Worm (Caenorhabditis elegans) whole organism, L2 larva: ENCODE measurements around the gene F07H5.7.
A peak's percentile ranks its signal among the peaks of the same experiment; 100 is the strongest.

ENCODE experiments used
- C34F6.9 ChIP-seq: fragments of 150-350 bp; optimal IDR thresholded peaks from 2 replicates; lab custom pipeline; 2014; ENCODE audit warnings: missing biosample characterization, missing genetic modification characterization
- F13H6.1 ChIP-seq: sonication (generic microtip); optimal IDR thresholded peaks from 2 replicates; lab custom pipeline; 2016; ENCODE audit warnings: missing genetic modification characterization, missing compliant biosample characterization
- R02D3.7 ChIP-seq: fragments of 150-350 bp; optimal IDR thresholded peaks from 2 replicates; lab custom pipeline; 2014; ENCODE audit warnings: missing biosample characterization, missing genetic modification characterization
- Y55F3AM.14 ChIP-seq: fragments of 200-800 bp; sonication (Bioruptor generic); optimal IDR thresholded peaks from 2 replicates; lab custom pipeline; 2018; ENCODE audit warnings: mild to moderate bottlenecking, missing genetic modification characterization, missing compliant biosample characterization
- ZK546.5 ChIP-seq: sonication (generic microtip); optimal IDR thresholded peaks from 2 replicates; lab custom pipeline; 2017; ENCODE audit warnings: missing biosample characterization, missing genetic modification characterization
- alr-1 ChIP-seq: fragments of 150-350 bp; optimal IDR thresholded peaks from 2 replicates; lab custom pipeline; 2014; ENCODE audit warnings: missing biosample characterization, missing genetic modification characterization
- aly-2 ChIP-seq: fragments of 150-350 bp; optimal IDR thresholded peaks from 2 replicates; lab custom pipeline; 2014; ENCODE audit warnings: missing biosample characterization, missing genetic modification characterization
- blmp-1 ChIP-seq: sonication (generic microtip); optimal IDR thresholded peaks from 2 replicates; lab custom pipeline; 2017; ENCODE audit warnings: missing genetic modification characterization, mild to moderate bottlenecking, missing compliant biosample characterization, antibody characterized with exemption, moderate library complexity; ENCODE audit not compliant: insufficient read depth
- ceh-16 ChIP-seq: fragments of 150-350 bp; optimal IDR thresholded peaks from 2 replicates; lab custom pipeline; 2014; ENCODE audit warnings: missing biosample characterization, missing genetic modification characterization
- ceh-82 ChIP-seq: fragments of 150-350 bp; optimal IDR thresholded peaks from 2 replicates; lab custom pipeline; 2014; ENCODE audit warnings: missing biosample characterization, missing genetic modification characterization
- crh-2 ChIP-seq: sonication (generic microtip); optimal IDR thresholded peaks from 2 replicates; lab custom pipeline; 2017; ENCODE audit warnings: missing biosample characterization, missing genetic modification characterization
- dmd-4 ChIP-seq: sonication (generic microtip); optimal IDR thresholded peaks from 2 replicates; lab custom pipeline; 2017; ENCODE audit warnings: missing biosample characterization, missing genetic modification characterization
- egl-27 ChIP-seq: sonication (generic microtip); optimal IDR thresholded peaks from 3 replicates; lab custom pipeline; 2017; ENCODE audit warnings: missing biosample characterization, missing genetic modification reagents, missing genetic modification characterization
- elt-3 ChIP-seq: sonication (generic microtip); optimal IDR thresholded peaks from 2 replicates; lab custom pipeline; 2017; ENCODE audit warnings: missing biosample characterization, missing genetic modification characterization
- fos-1 ChIP-seq: fragments of 150-350 bp; optimal IDR thresholded peaks from 2 replicates; lab custom pipeline; 2014; ENCODE audit warnings: missing biosample characterization, missing genetic modification characterization
- lin-11 ChIP-seq: fragments of 150-350 bp; sonication (generic microtip); optimal IDR thresholded peaks from 2 replicates; lab custom pipeline; 2014; ENCODE audit warnings: missing biosample characterization, missing genetic modification characterization, inconsistent platforms, mixed read lengths
- lsy-2 ChIP-seq, 2 experiments: fragments of 150-350 bp in 1 of 2; sonication (generic microtip) in 1 of 2; optimal IDR thresholded peaks; 2 replicates each; lab custom pipeline; 2014 to 2017; ENCODE audit warnings: missing biosample characterization in 2 of 2, missing genetic modification characterization in 2 of 2
- mab-5 ChIP-seq: fragments of 150-350 bp; optimal IDR thresholded peaks from 2 replicates; lab custom pipeline; 2014; ENCODE audit warnings: missing biosample characterization, missing genetic modification characterization
- mbf-1 ChIP-seq: sonication (generic microtip); optimal IDR thresholded peaks from 2 replicates; lab custom pipeline; 2017; ENCODE audit warnings: missing biosample characterization, missing genetic modification characterization
- mdl-1 ChIP-seq, 2 experiments: fragments of 150-350 bp in 1 of 2; sonication (generic microtip) in 1 of 2; optimal IDR thresholded peaks; 2 replicates each; lab custom pipeline; 2017; ENCODE audit warnings: missing biosample characterization in 2 of 2, missing genetic modification characterization in 2 of 2
- nhr-10 ChIP-seq: sonication (generic microtip); optimal IDR thresholded peaks from 2 replicates; lab custom pipeline; 2017; ENCODE audit warnings: missing biosample characterization, missing genetic modification characterization
- nhr-11 ChIP-seq: fragments of 150-350 bp; optimal IDR thresholded peaks from 2 replicates; lab custom pipeline; 2014; ENCODE audit warnings: missing biosample characterization, missing genetic modification characterization
- nhr-12 ChIP-seq: fragments of 150-350 bp; optimal IDR thresholded peaks from 2 replicates; lab custom pipeline; 2014; ENCODE audit warnings: missing biosample characterization, missing genetic modification characterization
- nhr-129 ChIP-seq: fragments of 150-350 bp; optimal IDR thresholded peaks from 2 replicates; lab custom pipeline; 2014; ENCODE audit warnings: missing biosample characterization, missing genetic modification characterization
- nhr-23 ChIP-seq: fragments of 150-350 bp; optimal IDR thresholded peaks from 2 replicates; lab custom pipeline; 2014; ENCODE audit warnings: missing biosample characterization, missing genetic modification reagents, missing genetic modification characterization
- nhr-237 ChIP-seq: fragments of 150-350 bp; optimal IDR thresholded peaks from 2 replicates; lab custom pipeline; 2014; ENCODE audit warnings: missing biosample characterization, missing genetic modification characterization
- nhr-25 ChIP-seq: fragments of 150-350 bp; sonication (generic microtip); optimal IDR thresholded peaks from 3 replicates; lab custom pipeline; 2014; ENCODE audit warnings: missing biosample characterization, missing genetic modification characterization
- nhr-77 ChIP-seq: fragments of 150-350 bp; optimal IDR thresholded peaks from 2 replicates; lab custom pipeline; 2014; ENCODE audit warnings: missing biosample characterization, missing genetic modification characterization
- peb-1 ChIP-seq: fragments of 150-350 bp; optimal IDR thresholded peaks from 2 replicates; lab custom pipeline; 2014; ENCODE audit warnings: missing biosample characterization, missing genetic modification characterization
- sem-4 ChIP-seq: fragments of 150-350 bp; optimal IDR thresholded peaks from 2 replicates; lab custom pipeline; 2014; ENCODE audit warnings: missing biosample characterization, missing genetic modification reagents, missing genetic modification characterization
- skn-1 ChIP-seq: sonication (generic microtip); optimal IDR thresholded peaks from 2 replicates; lab custom pipeline; 2017; ENCODE audit warnings: missing biosample characterization, missing genetic modification characterization
- snpc-4 ChIP-seq: fragments of 150-350 bp; optimal IDR thresholded peaks from 2 replicates; lab custom pipeline; 2014; ENCODE audit warnings: missing biosample characterization, missing genetic modification characterization
- unc-39 ChIP-seq: fragments of 150-350 bp; optimal IDR thresholded peaks from 2 replicates; lab custom pipeline; 2014; ENCODE audit warnings: missing biosample characterization, missing genetic modification characterization
- unc-55 ChIP-seq: fragments of 150-350 bp; sonication (generic microtip); optimal IDR thresholded peaks from 3 replicates; lab custom pipeline; 2014; ENCODE audit warnings: missing biosample characterization, missing genetic modification reagents, missing genetic modification characterization
- unc-62 ChIP-seq: fragments of 150-350 bp; optimal IDR thresholded peaks from 2 replicates; lab custom pipeline; 2014; ENCODE audit warnings: missing biosample characterization, missing genetic modification reagents, missing genetic modification characterization
- ztf-4 ChIP-seq: fragments of 150-350 bp; optimal IDR thresholded peaks from 2 replicates; lab custom pipeline; 2014; ENCODE audit warnings: missing biosample characterization, missing genetic modification characterization

Gene F07H5.7

ce11 chrII:8751042-8751441, 42.9 kb downstream of the F07H5.7 start (continued):
- TF ChIP-seq nhr-77 = no peak
- no peak for TF ChIP-seq ZK546.5 (tag; lab: Kevin White, UChicago)
- TF ChIP-seq crh-2 = no peak
- no peak for TF ChIP-seq elt-3 (tag; lab: Kevin White, UChicago)
- no peak for TF ChIP-seq aly-2 (tag; lab: Kevin White, UChicago)
- no peak for TF ChIP-seq unc-62 (GFP tag; lab: Kevin White, UChicago)
- TF ChIP-seq lsy-2 (tag; optimal IDR thresholded peaks at IDR 0.05; lab: Kevin White, UChicago) = peak in 1 of 2 experiments; percentile 27
- no peak for TF ChIP-seq nhr-23 (tag; lab: Kevin White, UChicago)
- TF ChIP-seq dmd-4 (tag; lab: Kevin White, UChicago) = no peak
- TF ChIP-seq nhr-237 (tag; lab: Kevin White, UChicago) = no peak
- TF ChIP-seq Y55F3AM.14 (GFP tag; lab: Kevin White, UChicago) = no peak
- TF ChIP-seq ztf-4 (tag; lab: Kevin White, UChicago) = no peak
- peak; percentile 74 for TF ChIP-seq egl-27 (tag; lab: Kevin White, UChicago)
- no peak for TF ChIP-seq mab-5 (tag; lab: Kevin White, UChicago)
- no peak for TF ChIP-seq nhr-129 (tag; lab: Kevin White, UChicago)
- TF ChIP-seq nhr-10 (tag; lab: Kevin White, UChicago) = no peak
- TF ChIP-seq nhr-11 (tag; lab: Kevin White, UChicago) = no peak
- TF ChIP-seq ceh-82 (tag; lab: Kevin White, UChicago) = no peak
- TF ChIP-seq blmp-1 (tag; lab: Kevin White, UChicago) = peak; percentile 99
- no peak for TF ChIP-seq snpc-4 (tag; lab: Kevin White, UChicago)
- no peak for TF ChIP-seq R02D3.7
- TF ChIP-seq F13H6.1 (tag; lab: Kevin White, UChicago) = no peak

ce11 chrII:8750056-8750455, 43.9 kb downstream of the F07H5.7 start:
- no peak for TF ChIP-seq skn-1 (tag; lab: Kevin White, UChicago)
- TF ChIP-seq blmp-1 (tag; lab: Kevin White, UChicago) = peak; percentile 98
- TF ChIP-seq nhr-129 (tag; lab: Kevin White, UChicago) = peak; percentile 13
- TF ChIP-seq egl-27 (tag; lab: Kevin White, UChicago) = no peak
- no peak for TF ChIP-seq dmd-4 (tag; lab: Kevin White, UChicago)
- TF ChIP-seq, all 48 proteins: peak for 2

- TF ChIP-seq mbf-1 = no peak
- TF ChIP-seq blmp-1 (tag; lab: Kevin White, UChicago) = peak; percentile 98
- TF ChIP-seq nhr-77 = no peak
Measured at ce11 chrII:8749084-8749483, 44.9 kb downstream of the F07H5.7 start.

- TF ChIP-seq unc-55 = no peak
- TF ChIP-seq dmd-4 (tag; lab: Kevin White, UChicago) = no peak
- TF ChIP-seq nhr-11 (tag; lab: Kevin White, UChicago) = no peak
- no peak for TF ChIP-seq sem-4 (tag; lab: Kevin White, UChicago)
- no peak for TF ChIP-seq ceh-16
- TF ChIP-seq nhr-23 (tag; lab: Kevin White, UChicago) = no peak
- no peak for TF ChIP-seq aly-2 (tag; lab: Kevin White, UChicago)
- TF ChIP-seq F13H6.1 (tag; lab: Kevin White, UChicago) = no peak
- no peak for TF ChIP-seq C34F6.9 (tag; lab: Kevin White, UChicago)
- TF ChIP-seq fos-1 (tag; lab: Kevin White, UChicago) = no peak
- TF ChIP-seq nhr-25 (tag; lab: Kevin White, UChicago) = no peak
- no peak for TF ChIP-seq mdl-1 (tag; optimal IDR thresholded peaks at IDR 0.05; lab: Kevin White, UChicago)
- no peak for TF ChIP-seq unc-39 (tag; lab: Kevin White, UChicago)
- no peak for TF ChIP-seq nhr-12
- no peak for TF ChIP-seq alr-1 (tag; lab: Kevin White, UChicago)
Measured at ce11 chrII:8748638-8749037, 45.3 kb downstream of the F07H5.7 start.

- TF ChIP-seq lin-11 (tag; lab: Kevin White, UChicago) = no peak
- no peak for TF ChIP-seq Y55F3AM.14 (GFP tag; lab: Kevin White, UChicago)
- no peak for TF ChIP-seq sem-4 (tag; lab: Kevin White, UChicago)
- TF ChIP-seq nhr-25 (tag; lab: Kevin White, UChicago) = no peak
- TF ChIP-seq C34F6.9 (tag; lab: Kevin White, UChicago) = no peak
- TF ChIP-seq peb-1 (tag; lab: Kevin White, UChicago) = no peak
- no peak for TF ChIP-seq lsy-2 (tag; optimal IDR thresholded peaks at IDR 0.05; lab: Kevin White, UChicago)
- no peak for TF ChIP-seq egl-27 (tag; lab: Kevin White, UChicago)
Measured at ce11 chrII:8747939-8748352, 46.0 kb downstream of the F07H5.7 start.
